Worm (Caenorhabditis elegans) whole organism, mixed stage, embryonic: Measurements from ENCODE around the gene C16B8.3.

Source experiments
- M03D4.4 ChIP-seq: sonication (generic microtip); optimal IDR thresholded peaks from 2 replicates; lab custom pipeline; 2017; ENCODE audit warnings: mild to moderate bottlenecking, missing genetic modification characterization, missing compliant biosample characterization
- bed-3 ChIP-seq: fragments of 200-800 bp; sonication (Bioruptor generic); optimal IDR thresholded peaks from 3 replicates; lab custom pipeline; 2018; ENCODE audit warnings: mild to moderate bottlenecking, missing genetic modification characterization, moderate library complexity, missing compliant biosample characterization
- blmp-1 ChIP-seq: fragments of 150-350 bp; optimal IDR thresholded peaks from 2 replicates; lab custom pipeline; 2014; ENCODE audit warnings: missing biosample characterization, missing genetic modification characterization
- ceh-39 ChIP-seq: fragments of 150-350 bp; optimal IDR thresholded peaks from 2 replicates; lab custom pipeline; 2014; ENCODE audit warnings: missing biosample characterization, missing genetic modification characterization
- ceh-43 ChIP-seq: fragments of 200-800 bp; sonication (Bioruptor generic); optimal IDR thresholded peaks from 2 replicates; lab custom pipeline; 2018; ENCODE audit warnings: mild to moderate bottlenecking, missing genetic modification characterization, moderate library complexity, missing compliant biosample characterization
- ceh-83 ChIP-seq: fragments of 200-800 bp; sonication (Bioruptor generic); optimal IDR thresholded peaks from 2 replicates; lab custom pipeline; 2018; ENCODE audit warnings: mild to moderate bottlenecking, missing genetic modification characterization, missing compliant biosample characterization
- ces-1 ChIP-seq: fragments of 150-350 bp; optimal IDR thresholded peaks from 2 replicates; lab custom pipeline; 2014; ENCODE audit warnings: missing biosample characterization, missing genetic modification reagents, missing genetic modification characterization
- cnd-1 ChIP-seq: fragments of 200-800 bp; sonication (Bioruptor generic); optimal IDR thresholded peaks from 2 replicates; lab custom pipeline; 2018; ENCODE audit warnings: mild to moderate bottlenecking, missing genetic modification characterization, missing compliant biosample characterization
- drap-1 ChIP-seq: fragments of 200-800 bp; sonication (Bioruptor generic); optimal IDR thresholded peaks from 3 replicates; lab custom pipeline; 2018; ENCODE audit warnings: mild to moderate bottlenecking, missing genetic modification characterization, missing compliant biosample characterization
- elt-1 ChIP-seq: sonication (generic microtip); optimal IDR thresholded peaks from 2 replicates; lab custom pipeline; 2017; ENCODE audit warnings: missing genetic modification characterization, mild to moderate bottlenecking, missing compliant biosample characterization, antibody characterized with exemption, moderate library complexity, borderline replicate concordance; ENCODE audit not compliant: insufficient read depth
- elt-3 ChIP-seq: fragments of 150-350 bp; optimal IDR thresholded peaks from 2 replicates; lab custom pipeline; 2014; ENCODE audit warnings: missing biosample characterization, missing genetic modification characterization
- flh-1 ChIP-seq: fragments of 200-800 bp; sonication (Bioruptor generic); optimal IDR thresholded peaks from 2 replicates; lab custom pipeline; 2018; ENCODE audit warnings: mild to moderate bottlenecking, missing genetic modification characterization, moderate library complexity, missing compliant biosample characterization
- ham-2 ChIP-seq: fragments of 200-800 bp; sonication (Bioruptor generic); optimal IDR thresholded peaks from 2 replicates; lab custom pipeline; 2018; ENCODE audit warnings: mild to moderate bottlenecking, missing genetic modification characterization, missing compliant biosample characterization
- hlh-1 ChIP-seq: fragments of 150-350 bp; optimal IDR thresholded peaks from 2 replicates; lab custom pipeline; 2014; ENCODE audit warnings: missing biosample characterization, missing genetic modification reagents, missing genetic modification characterization
- lin-13 ChIP-seq: fragments of 150-350 bp; optimal IDR thresholded peaks from 2 replicates; lab custom pipeline; 2014; ENCODE audit warnings: missing biosample characterization, missing genetic modification characterization
- lin-32 ChIP-seq: fragments of 200-800 bp; sonication (Bioruptor generic); optimal IDR thresholded peaks from 2 replicates; lab custom pipeline; 2018; ENCODE audit warnings: mild to moderate bottlenecking, missing genetic modification characterization, missing compliant biosample characterization
- lsy-2 ChIP-seq: fragments of 150-350 bp; optimal IDR thresholded peaks from 2 replicates; lab custom pipeline; 2014; ENCODE audit warnings: missing biosample characterization, missing genetic modification characterization
- mab-5 ChIP-seq: fragments of 150-350 bp; optimal IDR thresholded peaks from 2 replicates; lab custom pipeline; 2014; ENCODE audit warnings: missing biosample characterization, missing genetic modification characterization
- mep-1 ChIP-seq: fragments of 150-350 bp; optimal IDR thresholded peaks from 2 replicates; lab custom pipeline; 2017; ENCODE audit warnings: missing biosample characterization, missing genetic modification reagents, missing genetic modification characterization, inconsistent platforms
- mls-2 ChIP-seq: sonication (generic microtip); optimal IDR thresholded peaks from 2 replicates; lab custom pipeline; 2016; ENCODE audit warnings: mild to moderate bottlenecking, missing genetic modification characterization, moderate library complexity, missing compliant biosample characterization
- nhr-237 ChIP-seq: fragments of 150-350 bp; optimal IDR thresholded peaks from 2 replicates; lab custom pipeline; 2014; ENCODE audit warnings: missing biosample characterization, missing genetic modification characterization
- nhr-28 ChIP-seq: fragments of 150-350 bp; optimal IDR thresholded peaks from 2 replicates; lab custom pipeline; 2014; ENCODE audit warnings: missing biosample characterization, missing genetic modification characterization
- nhr-76 ChIP-seq: sonication (generic microtip); optimal IDR thresholded peaks from 2 replicates; lab custom pipeline; 2017; ENCODE audit warnings: missing biosample characterization, missing genetic modification characterization
- pha-4 ChIP-seq: fragments of 150-350 bp; optimal IDR thresholded peaks from 2 replicates; lab custom pipeline; 2018; ENCODE audit warnings: missing biosample characterization, missing genetic modification reagents, missing genetic modification characterization
- sem-2 ChIP-seq: fragments of 200-800 bp; sonication (Bioruptor generic); optimal IDR thresholded peaks from 2 replicates; lab custom pipeline; 2018; ENCODE audit warnings: mild to moderate bottlenecking, missing genetic modification characterization, missing compliant biosample characterization
- snpc-4 ChIP-seq: fragments of 150-350 bp; optimal IDR thresholded peaks from 2 replicates; lab custom pipeline; 2014; ENCODE audit warnings: missing biosample characterization, missing genetic modification characterization
- sptf-1 ChIP-seq: sonication (generic microtip); optimal IDR thresholded peaks from 2 replicates; lab custom pipeline; 2017; ENCODE audit warnings: mild to moderate bottlenecking, missing genetic modification characterization, moderate library complexity, missing compliant biosample characterization
- tbx-8 ChIP-seq: fragments of 200-800 bp; sonication (Bioruptor generic); optimal IDR thresholded peaks from 2 replicates; lab custom pipeline; 2018; ENCODE audit warnings: mild to moderate bottlenecking, missing genetic modification characterization, moderate library complexity, missing compliant biosample characterization
- unc-120 ChIP-seq: sonication (generic microtip); optimal IDR thresholded peaks from 2 replicates; lab custom pipeline; 2017; ENCODE audit warnings: missing genetic modification characterization, missing compliant biosample characterization; ENCODE audit not compliant: poor library complexity, severe bottlenecking
- unc-39 ChIP-seq: fragments of 150-350 bp; optimal IDR thresholded peaks from 2 replicates; lab custom pipeline; 2014; ENCODE audit warnings: missing biosample characterization, missing genetic modification characterization
- unc-62 ChIP-seq: fragments of 150-350 bp; optimal IDR thresholded peaks from 2 replicates; lab custom pipeline; 2014; ENCODE audit warnings: missing biosample characterization, missing genetic modification reagents, missing genetic modification characterization
- zip-8 ChIP-seq: fragments of 150-350 bp; optimal IDR thresholded peaks from 2 replicates; lab custom pipeline; 2014; ENCODE audit warnings: missing biosample characterization, missing genetic modification characterization
- ztf-11 ChIP-seq: fragments of 150-350 bp; optimal IDR thresholded peaks from 2 replicates; lab custom pipeline; 2014; ENCODE audit warnings: missing biosample characterization, missing genetic modification characterization

C16B8.3 gene

DNA sequence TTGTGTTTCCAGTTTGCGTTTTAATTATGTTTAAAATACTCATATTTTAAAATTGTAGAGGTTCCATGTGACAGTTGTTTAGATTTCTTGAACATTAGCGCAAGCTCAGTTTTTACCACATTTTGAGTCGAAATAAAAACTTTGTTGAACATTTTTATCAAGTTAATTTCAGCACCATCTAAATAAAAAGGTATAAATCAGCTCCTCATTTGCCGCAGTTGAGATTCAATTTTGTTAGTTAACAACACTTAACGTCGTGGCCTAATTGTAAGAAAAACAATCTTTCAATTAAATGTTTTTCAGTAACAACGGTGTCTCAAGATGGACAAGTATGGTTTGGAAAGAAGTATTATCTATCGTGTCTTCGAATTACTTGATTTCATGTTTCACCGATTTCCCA lies 47.7 kb downstream of the C16B8.3 start:
- TF ChIP-seq unc-39 (tag; lab: Kevin White, UChicago) (no peak), nhr-237 (no peak), elt-3 (tag; lab: Kevin White, UChicago) (no peak), lin-13 (tag; lab: Kevin White, UChicago) (no peak), mep-1 (tag; lab: Kevin White, UChicago) (no peak), pha-4 (tag; lab: Kevin White, UChicago) (no peak), ceh-39 (tag; lab: Kevin White, UChicago) (no peak), blmp-1 (tag; lab: Kevin White, UChicago) (no peak), ces-1 (GFP tag; lab: Kevin White, UChicago) (no peak), elt-1 (no peak), sem-2 (no peak), ceh-43 (GFP tag; lab: Kevin White, UChicago) (no peak), M03D4.4 (tag; lab: Kevin White, UChicago) (no peak)
- TF ChIP-seq, all 35 proteins: peak for 0

ce11 chrX:3920101-3920500 lies 48.3 kb downstream of the C16B8.3 start, which contains the start of gene T22B2.2:
T22B2.2 (plus strand) TSS chrX:3920401.
- TF ChIP-seq ceh-39 (tag; lab: Kevin White, UChicago) (no peak), elt-1 (no peak), mep-1 (tag; lab: Kevin White, UChicago) (no peak), nhr-28 (tag; lab: Kevin White, UChicago) (no peak), tbx-8 (GFP tag; lab: Kevin White, UChicago) (no peak), sem-2 (no peak), lin-32 (GFP tag; lab: Kevin White, UChicago) (no peak), snpc-4 (tag; lab: Kevin White, UChicago) (no peak), cnd-1 (tag; lab: Kevin White, UChicago) (no peak), unc-62 (GFP tag; lab: Kevin White, UChicago) (no peak), blmp-1 (tag; lab: Kevin White, UChicago) (no peak), ztf-11 (no peak), ceh-43 (GFP tag; lab: Kevin White, UChicago) (no peak), ceh-83 (GFP tag; lab: Kevin White, UChicago) (no peak), bed-3 (no peak), flh-1 (GFP tag; lab: Kevin White, UChicago) (no peak), nhr-76 (tag; lab: Kevin White, UChicago) (no peak)
- TF ChIP-seq, all 35 proteins: peak for 0

ce11 chrX:3919689-3920088 lies 48.7 kb downstream of the C16B8.3 start:
- no peak for TF ChIP-seq ceh-39 (tag; lab: Kevin White, UChicago)
- no peak for TF ChIP-seq blmp-1 (tag; lab: Kevin White, UChicago)
- TF ChIP-seq unc-62 (GFP tag; lab: Kevin White, UChicago) = no peak
- TF ChIP-seq cnd-1 (tag; lab: Kevin White, UChicago) = no peak
- TF ChIP-seq drap-1 (GFP tag; lab: Kevin White, UChicago) = no peak
- TF ChIP-seq hlh-1 (tag; lab: Kevin White, UChicago) = no peak
- no peak for TF ChIP-seq mab-5 (tag; lab: Kevin White, UChicago)
- no peak for TF ChIP-seq pha-4 (tag; lab: Kevin White, UChicago)
- no peak for TF ChIP-seq lsy-2
- no peak for TF ChIP-seq bed-3
- TF ChIP-seq lin-32 (GFP tag; lab: Kevin White, UChicago) = no peak
- TF ChIP-seq unc-120 (tag; lab: Kevin White, UChicago) = no peak
- TF ChIP-seq ham-2 = no peak
- no peak for TF ChIP-seq sem-2
- TF ChIP-seq ztf-11 = no peak
- no peak for TF ChIP-seq M03D4.4 (tag; lab: Kevin White, UChicago)
- no peak for TF ChIP-seq mep-1 (tag; lab: Kevin White, UChicago)
- TF ChIP-seq lin-13 (tag; lab: Kevin White, UChicago) = no peak

DNA sequence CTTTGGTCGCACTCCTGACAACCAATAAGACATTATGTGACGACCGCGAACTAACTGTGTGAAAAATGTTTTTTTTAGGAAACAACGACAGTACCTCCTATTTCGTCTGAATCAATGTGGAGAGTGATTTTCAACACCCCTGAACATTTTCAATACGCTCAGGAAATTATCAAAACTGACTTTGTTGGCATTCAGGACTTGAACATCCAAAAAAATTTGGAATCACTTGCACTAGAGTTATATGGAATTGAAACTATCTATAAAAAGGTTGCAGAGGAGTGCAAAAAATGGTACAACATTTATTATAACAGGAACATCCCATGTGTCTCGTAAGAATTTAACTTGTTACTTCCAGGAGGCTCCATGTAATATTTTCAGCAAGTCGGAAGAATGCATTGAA lies 50.3 kb downstream of the C16B8.3 start:
- TF ChIP-seq flh-1 (GFP tag; lab: Kevin White, UChicago) = no peak
- TF ChIP-seq mep-1 (tag; lab: Kevin White, UChicago) = no peak
- TF ChIP-seq ces-1 (GFP tag; lab: Kevin White, UChicago) = no peak
- TF ChIP-seq ceh-83 (GFP tag; lab: Kevin White, UChicago) = no peak
- TF ChIP-seq sptf-1 = no peak
- TF ChIP-seq cnd-1 (tag; lab: Kevin White, UChicago) = no peak
- TF ChIP-seq hlh-1 (tag; lab: Kevin White, UChicago) = no peak
- no peak for TF ChIP-seq sem-2
- no peak for TF ChIP-seq unc-62 (GFP tag; lab: Kevin White, UChicago)
- no peak for TF ChIP-seq ceh-43 (GFP tag; lab: Kevin White, UChicago)
- no peak for TF ChIP-seq pha-4 (tag; lab: Kevin White, UChicago)
- no peak for TF ChIP-seq lsy-2
- no peak for TF ChIP-seq tbx-8 (GFP tag; lab: Kevin White, UChicago)
- TF ChIP-seq unc-39 (tag; lab: Kevin White, UChicago) = no peak
- no peak for TF ChIP-seq snpc-4 (tag; lab: Kevin White, UChicago)
- no peak for TF ChIP-seq zip-8 (tag; lab: Kevin White, UChicago)
- TF ChIP-seq mls-2 (tag; lab: Kevin White, UChicago) = no peak
- TF ChIP-seq nhr-237 = no peak
- no peak for TF ChIP-seq drap-1 (GFP tag; lab: Kevin White, UChicago)
